Worm (Caenorhabditis elegans) whole organism, L2 larva: ENCODE data around the gene Y38H6A.5.

Experiments
- ceh-16 ChIP-seq: fragments of 150-350 bp; optimal IDR thresholded peaks from 2 replicates; lab custom pipeline; 2014; ENCODE audit warnings: missing biosample characterization, missing genetic modification characterization
- dmd-4 ChIP-seq: sonication (generic microtip); optimal IDR thresholded peaks from 2 replicates; lab custom pipeline; 2017; ENCODE audit warnings: missing biosample characterization, missing genetic modification characterization
- elt-1 ChIP-seq: fragments of 150-350 bp; optimal IDR thresholded peaks from 2 replicates; lab custom pipeline; 2014; ENCODE audit warnings: missing biosample characterization, missing genetic modification characterization
- lsy-2 ChIP-seq, 2 experiments: fragments of 150-350 bp in 1 of 2; sonication (generic microtip) in 1 of 2; optimal IDR thresholded peaks; 2 replicates each; lab custom pipeline; 2014 to 2017; ENCODE audit warnings: missing biosample characterization in 2 of 2, missing genetic modification characterization in 2 of 2
- nhr-12 ChIP-seq: fragments of 150-350 bp; optimal IDR thresholded peaks from 2 replicates; lab custom pipeline; 2014; ENCODE audit warnings: missing biosample characterization, missing genetic modification characterization
- nhr-21 ChIP-seq: fragments of 150-350 bp; optimal IDR thresholded peaks from 2 replicates; lab custom pipeline; 2014; ENCODE audit warnings: missing biosample characterization, missing genetic modification characterization
- nhr-6 ChIP-seq: fragments of 150-350 bp; optimal IDR thresholded peaks from 2 replicates; lab custom pipeline; 2014; ENCODE audit warnings: missing biosample characterization, missing genetic modification characterization
- skn-1 ChIP-seq: sonication (generic microtip); optimal IDR thresholded peaks from 2 replicates; lab custom pipeline; 2017; ENCODE audit warnings: missing biosample characterization, missing genetic modification characterization
- unc-55 ChIP-seq: fragments of 150-350 bp; sonication (generic microtip); optimal IDR thresholded peaks from 3 replicates; lab custom pipeline; 2014; ENCODE audit warnings: missing biosample characterization, missing genetic modification reagents, missing genetic modification characterization
- zag-1 ChIP-seq: fragments of 150-350 bp; optimal IDR thresholded peaks from 2 replicates; lab custom pipeline; 2014; ENCODE audit warnings: missing biosample characterization, missing genetic modification characterization
- ztf-11 ChIP-seq: sonication (generic microtip); optimal IDR thresholded peaks from 2 replicates; lab custom pipeline; 2017; ENCODE audit warnings: missing biosample characterization, missing genetic modification characterization

ce11 chrV:20351195-20351594 is 16.0 kb upstream of the Y38H6A.5 start, which contains the start of gene K02E2.1:
- TF ChIP-seq nhr-12 (no peak), skn-1 (no peak), ztf-11 (tag; lab: Kevin White, UChicago) (no peak), elt-1 (tag; lab: Kevin White, UChicago) (no peak), nhr-6 (no peak), lsy-2 (tag; optimal IDR thresholded peaks at IDR 0.05; lab: Kevin White, UChicago) (no peak), dmd-4 (tag; lab: Kevin White, UChicago) (no peak), zag-1 (tag; lab: Kevin White, UChicago) (no peak), unc-55 (GFP tag; lab: Kevin White, UChicago) (no peak), ceh-16 (tag; lab: Kevin White, UChicago) (no peak), nhr-21 (tag; lab: Kevin White, UChicago) (no peak)
